Comparison of ENCODE assay signal across 3 worm cellular contexts in the genomic region with DNA sequence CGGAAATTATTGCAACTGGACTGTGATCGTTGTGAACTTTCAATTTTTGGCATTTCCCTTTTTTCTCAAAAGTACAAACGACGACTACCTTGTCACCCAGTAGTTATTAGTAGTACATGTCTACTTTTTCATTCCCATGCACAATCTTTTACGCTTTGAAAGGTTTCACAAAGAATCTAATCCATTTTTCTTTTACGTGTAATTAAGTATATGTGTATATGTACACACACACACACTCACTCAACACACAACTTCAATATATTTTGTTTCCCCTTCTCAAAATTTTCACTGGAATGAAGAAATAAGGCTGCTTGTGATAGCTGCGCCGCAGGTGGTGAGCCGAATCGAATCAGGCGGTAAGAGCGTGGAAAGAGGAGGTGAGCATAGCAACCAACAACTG.
TF ChIP-seq lines count a peak whose summit lies in the region.

A gene (plus strand): TSS at position 301 of the 400 bp plus-strand sequence.

TF ChIP-seq in whole organism, L1 larva, 84 proteins besides CTCF, POLR2A, EP300 and RAD21:
- TF ChIP-seq fkh-4 (tag; optimal IDR thresholded peaks at IDR 0.05; lab: Kevin White, UChicago; ENCODE audit: borderline replicate concordance) (no peak), pax-3 (tag; optimal IDR thresholded peaks at IDR 0.05; lab: Kevin White, UChicago) (peak; percentile 17), xbp-1 (tag; optimal IDR thresholded peaks at IDR 0.05; lab: Kevin White, UChicago) (no peak), fkh-8 (tag; optimal IDR thresholded peaks at IDR 0.05; lab: Kevin White, UChicago) (peak; percentile 71), nhr-71 (tag; optimal IDR thresholded peaks at IDR 0.05; lab: Kevin White, UChicago) (peak; percentile 12), nhr-47 (tag; optimal IDR thresholded peaks at IDR 0.05; lab: Kevin White, UChicago) (peak; percentile 20)

TF ChIP-seq in whole organism, L2 larva, 48 proteins besides CTCF, POLR2A, EP300 and RAD21:
- TF ChIP-seq R02D3.7 (tag; optimal IDR thresholded peaks at IDR 0.05; lab: Kevin White, UChicago): no peak
- TF ChIP-seq fos-1 (tag; optimal IDR thresholded peaks at IDR 0.05; lab: Kevin White, UChicago): no peak
- no peak for TF ChIP-seq ztf-4 (tag; optimal IDR thresholded peaks at IDR 0.05; lab: Kevin White, UChicago)
- peak; percentile 12 for TF ChIP-seq lin-11 (tag; optimal IDR thresholded peaks at IDR 0.05; lab: Kevin White, UChicago)
- TF ChIP-seq sma-9 (GFP tag; optimal IDR thresholded peaks at IDR 0.05; lab: Kevin White, UChicago): no peak
- no peak for TF ChIP-seq sma-9 (tag; optimal IDR thresholded peaks at IDR 0.05; lab: Kevin White, UChicago)
- no peak for TF ChIP-seq sem-4 (tag; optimal IDR thresholded peaks at IDR 0.05; lab: Kevin White, UChicago)
- TF ChIP-seq aly-2 (tag; optimal IDR thresholded peaks at IDR 0.05; lab: Kevin White, UChicago): no peak
- no peak for TF ChIP-seq dmd-4 (tag; optimal IDR thresholded peaks at IDR 0.05; lab: Kevin White, UChicago)

TF ChIP-seq in whole organism, mixed stage, embryonic, 35 proteins besides CTCF, POLR2A, EP300 and RAD21:
- no peak for TF ChIP-seq lin-32 (GFP tag; optimal IDR thresholded peaks at IDR 0.05; lab: Kevin White, UChicago)
- TF ChIP-seq tbx-8 (GFP tag; optimal IDR thresholded peaks at IDR 0.05; lab: Kevin White, UChicago): no peak
- TF ChIP-seq ces-1 (GFP tag; optimal IDR thresholded peaks at IDR 0.05; lab: Kevin White, UChicago): peak; percentile 28
- no peak for TF ChIP-seq sem-2 (GFP tag; optimal IDR thresholded peaks at IDR 0.05; lab: Kevin White, UChicago)
- no peak for TF ChIP-seq nhr-237 (tag; optimal IDR thresholded peaks at IDR 0.05; lab: Kevin White, UChicago)
TF ChIP-seq in whole organism, mixed stage, embryonic: peak in this region for 1.
